Fruit fly (Drosophila melanogaster) Kc167 (cell line): Measurements from ENCODE around the gene CG4325.

ENCODE experiments used
- Myc ChIP-seq: fragments of >200 bp; optimal IDR thresholded peaks from 2 replicates; lab custom pipeline; 2017; ENCODE audit warnings: missing external identifiers
- Sin3A ChIP-seq: fragments of >200 bp; optimal IDR thresholded peaks from 2 replicates; lab custom pipeline; 2018; ENCODE audit warnings: missing external identifiers
- insv ChIP-seq: fragments of >200 bp; optimal IDR thresholded peaks from 3 replicates; lab custom pipeline; 2018; ENCODE audit warnings: missing external identifiers
- ttk ChIP-seq: sonication (Bioruptor generic); optimal IDR thresholded peaks from 2 replicates; lab custom pipeline; 2017; ENCODE audit warnings: missing external identifiers

DNA sequence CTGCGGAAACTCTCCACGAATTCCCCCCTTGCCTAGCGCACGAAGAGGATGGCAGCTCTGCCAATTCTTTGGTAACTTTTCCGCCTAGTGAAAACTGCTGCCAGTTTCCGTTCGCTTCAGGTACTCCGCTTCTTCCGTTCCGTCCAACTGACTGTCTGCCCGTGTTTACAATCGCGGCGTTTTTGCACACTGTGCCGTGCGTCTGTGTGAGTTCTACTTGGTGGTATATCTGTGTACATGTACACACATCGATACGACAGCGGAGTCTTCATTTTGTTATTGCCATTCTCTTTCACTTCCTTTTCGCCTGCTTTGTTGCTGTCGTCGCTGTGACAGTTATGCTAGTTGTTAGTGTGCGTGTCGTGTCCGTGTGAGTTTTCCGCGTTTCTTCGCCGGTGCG, 30.8 kb downstream of the CG4325 start:
- TF ChIP-seq ttk (lab: Kevin White, UChicago) (no peak), insv (lab: Kevin White, UChicago) (no peak), Myc (lab: Kevin White, UChicago) (no peak), Sin3A (no peak)
